Worm (Caenorhabditis elegans): ENCODE measurements around the gene Y110A2AL.10.

The Y110A2AL.10 gene

DNA sequence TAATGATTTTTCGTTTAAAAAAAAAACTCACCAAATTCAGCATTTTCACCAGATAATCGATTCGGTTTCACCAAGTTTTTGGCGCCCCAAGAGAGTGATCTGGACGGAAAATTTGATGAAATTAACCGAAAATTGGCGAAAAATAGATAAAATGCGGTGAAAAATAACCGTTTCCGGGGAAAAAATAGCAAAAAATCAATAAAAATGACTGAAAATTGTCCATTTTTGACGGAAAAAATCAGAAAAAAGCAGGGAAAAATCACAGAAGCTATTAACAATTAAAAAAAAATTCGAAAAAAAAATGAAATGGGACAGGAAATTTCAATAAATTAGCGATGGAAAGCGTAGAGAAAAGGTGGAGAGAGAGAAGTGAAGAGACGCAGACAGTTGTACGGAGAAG, 41.8 kb upstream of the Y110A2AL.10 start, which contains the start of gene ubc-15:
Gene ubc-15, minus strand, starts transcription at position 101 of the 400 bp plus-strand sequence.
- TF ChIP-seq hlh-15 (tag; optimal IDR thresholded peaks at IDR 0.05) = no peak

DNA sequence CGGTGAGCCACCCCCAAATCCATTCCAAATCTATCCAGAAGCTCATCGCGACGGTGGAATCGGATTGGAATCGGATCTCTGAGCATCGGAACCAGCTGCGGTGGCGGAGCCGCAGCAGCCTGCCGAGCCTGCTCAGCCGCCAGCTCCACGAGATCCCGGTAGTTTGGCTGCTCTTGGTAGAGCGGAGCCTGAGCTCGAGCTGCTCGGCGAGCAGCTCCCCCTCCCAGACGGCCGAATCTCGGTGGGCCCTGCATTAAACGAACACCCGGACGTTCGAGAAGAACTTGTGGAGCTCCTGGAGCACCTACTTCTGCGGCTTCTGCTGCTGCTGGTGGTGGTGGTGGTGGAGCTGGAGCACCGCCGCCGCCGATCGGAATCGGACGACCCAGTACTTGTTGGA, 32.0 kb upstream of the Y110A2AL.10 start:
- TF ChIP-seq unc-3 (GFP tag; conservative IDR thresholded peaks at IDR 0.05) (no peak), unc-3 (tag; optimal IDR thresholded peaks at IDR 0.05) (no peak), T23F11.4 (GFP tag; optimal IDR thresholded peaks at IDR 0.05) (no peak), ceh-30 (tag; optimal IDR thresholded peaks at IDR 0.05) (no peak), ceh-24 (tag; optimal IDR thresholded peaks at IDR 0.05) (no peak), elt-2 (tag; optimal IDR thresholded peaks at IDR 0.05) (no peak), pha-4 (tag; optimal IDR thresholded peaks at IDR 0.05) (no peak), C08G9.2 (tag; optimal IDR thresholded peaks at IDR 0.05) (no peak), elt-4 (tag; optimal IDR thresholded peaks at IDR 0.05) (no peak), sdc-2 (tag; optimal IDR thresholded peaks at IDR 0.05) (no peak), dmd-4 (tag; optimal IDR thresholded peaks at IDR 0.05; ENCODE audit: borderline replicate concordance) (no peak)

DNA sequence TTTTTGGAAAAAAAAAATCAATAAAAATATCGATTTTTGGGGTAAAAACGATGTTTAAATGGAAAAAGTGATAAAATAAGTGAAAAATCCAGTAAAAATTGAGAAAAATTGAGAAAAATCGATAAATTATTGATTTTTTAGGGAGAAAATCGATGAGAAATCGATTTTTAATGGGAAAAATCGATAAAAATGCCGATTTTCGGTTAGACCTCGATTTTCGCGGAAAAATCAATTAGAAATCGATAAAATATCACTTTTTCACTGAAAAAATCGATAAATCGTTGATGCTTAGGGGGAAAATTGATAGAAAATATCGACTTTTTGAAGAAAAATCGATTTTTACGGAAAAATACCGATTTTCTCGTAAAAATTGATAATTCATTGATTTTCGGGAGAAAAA, 29.4 kb upstream of the Y110A2AL.10 start:
- peak; percentile 59 for TF ChIP-seq ceh-48 (tag; optimal IDR thresholded peaks at IDR 0.05)
- TF ChIP-seq hlh-8 (tag; optimal IDR thresholded peaks at IDR 0.05) = no peak

DNA sequence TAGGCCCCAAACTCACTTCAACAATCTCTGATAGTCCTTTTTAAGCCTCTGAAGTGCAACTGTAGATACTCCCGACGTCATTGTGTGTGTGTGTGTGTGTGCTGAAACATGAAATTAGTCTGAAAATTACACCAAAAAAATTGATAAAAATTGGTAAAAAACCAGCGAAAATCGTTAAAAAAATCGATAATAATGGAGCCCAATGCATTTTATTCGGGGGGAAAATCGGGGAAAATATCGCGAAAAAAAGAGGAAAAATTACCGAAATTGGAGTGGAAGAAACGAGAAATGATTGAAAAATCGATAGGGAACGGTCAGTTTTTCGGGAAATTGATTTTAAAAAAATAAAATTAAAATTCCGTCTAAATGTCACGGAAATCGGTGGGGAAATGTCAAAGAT, 28.5 kb upstream of the Y110A2AL.10 start, which contains the start of gene ubc-26:
Gene ubc-26, minus strand, starts transcription at position 101 of the 400 bp plus-strand sequence.
- TF ChIP-seq fax-1 (tag; optimal IDR thresholded peaks at IDR 0.05) (no peak), fkh-10 (GFP tag; optimal IDR thresholded peaks at IDR 0.05) (no peak), C38D4.7 (GFP tag; optimal IDR thresholded peaks at IDR 0.05) (no peak), ceh-31 (tag; optimal IDR thresholded peaks at IDR 0.05) (no peak), lin-11 (tag; optimal IDR thresholded peaks at IDR 0.05) (no peak)

DNA sequence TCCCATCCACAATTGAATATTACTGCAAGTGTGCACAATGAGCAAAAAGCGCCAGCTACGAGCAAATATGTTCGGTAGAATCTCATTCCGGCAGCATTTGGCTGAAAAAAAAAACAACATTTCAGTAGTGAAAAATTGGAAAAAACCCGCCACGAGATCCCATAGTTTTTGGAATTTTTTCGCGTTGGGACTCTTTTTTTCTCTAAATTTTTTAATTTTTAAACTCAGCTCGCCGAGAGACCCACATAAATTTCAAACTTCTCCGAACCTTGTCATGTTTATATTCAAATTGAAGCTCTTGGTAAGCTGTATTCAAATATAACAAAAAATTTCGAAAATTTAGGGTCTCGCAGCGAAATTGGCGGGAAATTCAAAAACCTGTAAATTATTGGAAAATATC, 22.6 kb upstream of the Y110A2AL.10 start, which contains the start of gene sqv-2:
Gene sqv-2, minus strand, starts transcription at position 101 of the 400 bp plus-strand sequence.
- TF ChIP-seq ref-2 (tag; optimal IDR thresholded peaks at IDR 0.05) (no peak), lim-6 (tag; optimal IDR thresholded peaks at IDR 0.05) (no peak), fkh-6 (tag; optimal IDR thresholded peaks at IDR 0.05) (no peak), Y22D7AL.16 (tag; optimal IDR thresholded peaks at IDR 0.05) (no peak), madf-2 (tag; optimal IDR thresholded peaks at IDR 0.05) (no peak), syd-9 (tag; optimal IDR thresholded peaks at IDR 0.05) (no peak), hlh-15 (tag; optimal IDR thresholded peaks at IDR 0.05) (no peak), ceh-9 (tag; optimal IDR thresholded peaks at IDR 0.05) (no peak), lin-11 (tag; optimal IDR thresholded peaks at IDR 0.05) (no peak), nfya-1 (tag; optimal IDR thresholded peaks at IDR 0.05) (no peak), C38D4.7 (GFP tag; optimal IDR thresholded peaks at IDR 0.05) (no peak), hlh-6 (tag; optimal IDR thresholded peaks at IDR 0.05) (no peak), fax-1 (tag; optimal IDR thresholded peaks at IDR 0.05) (no peak), elt-4 (tag; optimal IDR thresholded peaks at IDR 0.05) (no peak), ceh-48 (tag; optimal IDR thresholded peaks at IDR 0.05) (no peak), unc-3 (GFP tag; conservative IDR thresholded peaks at IDR 0.05) (no peak), unc-3 (tag; optimal IDR thresholded peaks at IDR 0.05) (no peak), unc-55 (GFP tag; optimal IDR thresholded peaks at IDR 0.05) (no peak), ceh-2 (tag; optimal IDR thresholded peaks at IDR 0.05) (no peak)

DNA sequence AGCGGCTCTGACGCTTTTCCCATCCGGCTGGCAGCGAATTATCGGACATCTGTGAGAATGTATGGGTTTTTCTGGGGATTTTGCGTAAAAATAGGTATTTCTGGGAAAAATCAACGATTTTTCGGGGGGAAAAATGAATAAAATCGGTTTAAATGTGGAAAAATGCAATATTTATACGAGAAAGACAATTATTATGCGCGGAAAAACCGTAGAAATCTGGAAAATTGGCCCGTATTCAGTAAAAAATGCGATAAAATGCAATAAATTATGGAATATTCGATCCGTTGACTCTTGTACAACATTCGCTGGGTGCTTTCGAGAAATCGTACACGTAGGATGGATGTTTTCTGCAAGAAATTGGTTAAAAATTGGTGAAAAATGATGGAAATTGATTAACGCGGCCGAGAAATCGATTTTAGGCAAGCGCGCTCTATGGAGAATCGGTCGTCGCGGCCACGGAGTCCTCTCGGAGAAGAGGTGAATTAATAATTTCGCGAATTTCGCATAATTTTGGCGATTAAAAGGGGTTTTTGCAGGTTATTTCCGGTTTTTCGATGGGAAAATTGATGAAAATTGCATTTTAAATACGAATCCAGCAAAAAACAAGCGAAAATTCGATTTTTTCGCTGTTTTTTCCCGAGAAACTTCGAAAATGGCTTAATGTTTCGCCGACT, 17.4 kb upstream of the Y110A2AL.10 start, which contains the start of gene pinn-1:
Gene pinn-1, minus strand, starts transcription at position 51 of the 674 bp plus-strand sequence.
- TF ChIP-seq tbx-7 (tag; optimal IDR thresholded peaks at IDR 0.05) = peak; percentile 94
- peak; percentile 47 for TF ChIP-seq eyg-1 (tag; optimal IDR thresholded peaks at IDR 0.05)
- peak; percentile 98 for TF ChIP-seq ets-4 (tag; optimal IDR thresholded peaks at IDR 0.05)
- TF ChIP-seq ceh-48 (tag; optimal IDR thresholded peaks at IDR 0.05) = peak; percentile 91
- no peak for TF ChIP-seq lin-11 (tag; optimal IDR thresholded peaks at IDR 0.05)
- TF ChIP-seq unc-3 (GFP tag; conservative IDR thresholded peaks at IDR 0.05) = peak; percentile 65
- TF ChIP-seq unc-3 (tag; optimal IDR thresholded peaks at IDR 0.05) = no peak
- peak; percentile 92 for TF ChIP-seq lim-6 (tag; optimal IDR thresholded peaks at IDR 0.05)
- no peak for TF ChIP-seq pag-3 (tag; optimal IDR thresholded peaks at IDR 0.05; ENCODE audit: borderline replicate concordance)
- TF ChIP-seq ttx-3 (tag; optimal IDR thresholded peaks at IDR 0.05) = no peak
- no peak for TF ChIP-seq elt-4 (tag; optimal IDR thresholded peaks at IDR 0.05)
- peak; percentile 44 for TF ChIP-seq fax-1 (tag; optimal IDR thresholded peaks at IDR 0.05)
- TF ChIP-seq zip-5 (tag; optimal IDR thresholded peaks at IDR 0.05) = peak; percentile 76
- peak; percentile 57 for TF ChIP-seq ceh-18 (tag; optimal IDR thresholded peaks at IDR 0.05)
- no peak for TF ChIP-seq nhr-232 (tag; optimal IDR thresholded peaks at IDR 0.05)
- peak; percentile 53 for TF ChIP-seq madf-2 (tag; optimal IDR thresholded peaks at IDR 0.05)
- peak; percentile 68 for TF ChIP-seq mec-3 (tag; optimal IDR thresholded peaks at IDR 0.05; ENCODE audit: borderline replicate concordance)
- TF ChIP-seq pha-2 (tag; optimal IDR thresholded peaks at IDR 0.05) = no peak
- TF ChIP-seq ztf-16 (tag; optimal IDR thresholded peaks at IDR 0.05) = peak; percentile 53
- peak; percentile 56 for TF ChIP-seq F13H6.1 (tag; optimal IDR thresholded peaks at IDR 0.05)
